Fruit fly (Drosophila melanogaster) whole organism, embryonic: ENCODE results near the gene ovm.

Experiments
- ATbp ChIP-seq: fragments of 200-800 bp; sonication (Bioruptor generic); optimal IDR thresholded peaks from 2 replicates; lab custom pipeline; 2017; ENCODE audit warnings: missing biosample characterization, mild to moderate bottlenecking, missing genetic modification characterization, missing genetic modification reagents
- Atf3 ChIP-seq: fragments of 200-800 bp; sonication (Bioruptor generic); optimal IDR thresholded peaks from 3 replicates; lab custom pipeline; 2016; ENCODE audit warnings: missing biosample characterization, missing genetic modification characterization
- B-H2 ChIP-seq: fragments of 200-800 bp; sonication (Bioruptor generic); optimal IDR thresholded peaks from 2 replicates; lab custom pipeline; 2018; ENCODE audit warnings: missing biosample characterization, mild to moderate bottlenecking, missing genetic modification characterization
- CG10147 ChIP-seq: fragments of 200-800 bp; sonication (Bioruptor generic); optimal IDR thresholded peaks from 2 replicates; lab custom pipeline; 2019; ENCODE audit warnings: missing biosample characterization, mild to moderate bottlenecking, missing genetic modification characterization, moderate library complexity
- CG10274 ChIP-seq: fragments of 200-800 bp; sonication (Bioruptor generic); optimal IDR thresholded peaks from 3 replicates; lab custom pipeline; 2017; ENCODE audit warnings: missing biosample characterization, mild to moderate bottlenecking, missing genetic modification characterization
- CG10959 ChIP-seq: fragments of 200-800 bp; sonication (Bioruptor generic); IDR thresholded peaks from 2 replicates; pipeline ENCODE4 v1.3.6; 2022; ENCODE audit warnings: missing biosample characterization, missing genetic modification characterization
- CG11247 ChIP-seq: fragments of 200-800 bp; sonication (Bioruptor generic); IDR thresholded peaks from 2 replicates; pipeline ENCODE4 v1.3.6; 2022; ENCODE audit warnings: missing biosample characterization, missing genetic modification characterization
- CG11398 ChIP-seq: fragments of 200-800 bp; sonication (Bioruptor generic); optimal IDR thresholded peaks from 2 replicates; lab custom pipeline; 2016; ENCODE audit warnings: missing biosample characterization, missing genetic modification characterization
- CG12391 ChIP-seq: fragments of 200-800 bp; sonication (Bioruptor generic); optimal IDR thresholded peaks from 3 replicates; lab custom pipeline; 2018; ENCODE audit warnings: missing biosample characterization, mild to moderate bottlenecking, missing genetic modification characterization, moderate library complexity
- CG13424 ChIP-seq: fragments of 200-800 bp; sonication (Bioruptor generic); optimal IDR thresholded peaks from 2 replicates; lab custom pipeline; 2019; ENCODE audit warnings: missing biosample characterization, mild to moderate bottlenecking, missing genetic modification characterization, moderate library complexity
- CG14441 ChIP-seq: fragments of 200-800 bp; sonication (Bioruptor generic); IDR thresholded peaks from 2 replicates; pipeline ENCODE4 v1.3.6; 2022; ENCODE audit warnings: missing biosample characterization, missing genetic modification characterization
- CG14860 ChIP-seq: fragments of 200-800 bp; sonication (Bioruptor generic); IDR thresholded peaks from 3 replicates; pipeline ENCODE4 v1.3.6; 2022; ENCODE audit warnings: missing biosample characterization, missing genetic modification characterization; ENCODE audit not compliant: partially characterized antibody
- CG15011 ChIP-seq: fragments of 200-800 bp; sonication (Bioruptor generic); optimal IDR thresholded peaks from 3 replicates; lab custom pipeline; 2018; ENCODE audit warnings: missing biosample characterization, mild to moderate bottlenecking, missing genetic modification characterization
- CG15601 ChIP-seq: fragments of 200-800 bp; sonication (Bioruptor generic); optimal IDR thresholded peaks from 3 replicates; lab custom pipeline; 2019; ENCODE audit warnings: missing biosample characterization, mild to moderate bottlenecking, missing genetic modification characterization, moderate library complexity
- CG17568 ChIP-seq: fragments of 200-800 bp; sonication (Bioruptor generic); optimal IDR thresholded peaks from 2 replicates; lab custom pipeline; 2018; ENCODE audit warnings: missing biosample characterization, mild to moderate bottlenecking, missing genetic modification characterization, moderate library complexity
- CG2120 ChIP-seq: fragments of 200-800 bp; sonication (Bioruptor generic); optimal IDR thresholded peaks from 3 replicates; lab custom pipeline; 2016; ENCODE audit warnings: missing biosample characterization, missing genetic modification characterization
- CG2199 ChIP-seq: fragments of 200-800 bp; sonication (Bioruptor generic); IDR thresholded peaks from 3 replicates; pipeline ENCODE4 v1.3.6; 2022; ENCODE audit warnings: missing biosample characterization, missing genetic modification characterization
- CG31365 ChIP-seq: fragments of 200-800 bp; sonication (Bioruptor generic); optimal IDR thresholded peaks from 2 replicates; lab custom pipeline; 2018; ENCODE audit warnings: missing biosample characterization, mild to moderate bottlenecking, missing genetic modification characterization
- CG4424 ChIP-seq: fragments of 200-800 bp; sonication (Bioruptor generic); optimal IDR thresholded peaks from 3 replicates; lab custom pipeline; 2016; ENCODE audit warnings: missing biosample characterization, missing genetic modification characterization
- CG6765 ChIP-seq: fragments of 200-800 bp; sonication (Bioruptor generic); optimal IDR thresholded peaks from 3 replicates; lab custom pipeline; 2017; ENCODE audit warnings: missing biosample characterization, mild to moderate bottlenecking, missing genetic modification characterization
- CG7556 ChIP-seq: fragments of 200-800 bp; sonication (Bioruptor generic); optimal IDR thresholded peaks from 2 replicates; lab custom pipeline; 2017; ENCODE audit warnings: missing biosample characterization, mild to moderate bottlenecking, missing genetic modification characterization
- CG7987 ChIP-seq: fragments of 200-800 bp; sonication (Bioruptor generic); optimal IDR thresholded peaks from 2 replicates; lab custom pipeline; 2018; ENCODE audit warnings: missing biosample characterization, mild to moderate bottlenecking, missing genetic modification characterization, moderate library complexity
- CG9797 ChIP-seq: fragments of 200-800 bp; sonication (Bioruptor generic); optimal IDR thresholded peaks from 3 replicates; lab custom pipeline; 2018; ENCODE audit warnings: missing biosample characterization, mild to moderate bottlenecking, missing genetic modification characterization
- CHES-1-like ChIP-seq: fragments of 200-800 bp; sonication (Bioruptor generic); optimal IDR thresholded peaks from 2 replicates; lab custom pipeline; 2016; ENCODE audit warnings: missing biosample characterization, missing genetic modification characterization
- D ChIP-seq, 2 experiments: fragments of 200-800 bp in 1 of 2; fragments of >200 bp in 1 of 2; sonication (Bioruptor generic) in 1 of 2; optimal IDR thresholded peaks; 2 replicates in 1 of 2; 3 replicates in 1 of 2; lab custom pipeline; 2017; ENCODE audit warnings: mild to moderate bottlenecking in 1 of 2, missing biosample characterization in 1 of 2, missing genetic modification characterization in 1 of 2, missing genetic modification reagents in 1 of 2
- Dbx ChIP-seq: fragments of 200-800 bp; sonication (Bioruptor generic); IDR thresholded peaks from 3 replicates; pipeline ENCODE4 v1.3.6; 2022; ENCODE audit warnings: missing biosample characterization, missing genetic modification characterization
- Dp ChIP-seq: fragments of 200-800 bp; sonication (Bioruptor generic); optimal IDR thresholded peaks from 2 replicates; lab custom pipeline; 2018; ENCODE audit warnings: missing biosample characterization, mild to moderate bottlenecking, missing genetic modification characterization, moderate library complexity
- GATAe ChIP-seq: fragments of 200-800 bp; sonication (Bioruptor generic); conservative IDR thresholded peaks from 2 replicates; pipeline ENCODE4 v1.3.6; 2022; ENCODE audit warnings: missing biosample characterization, missing genetic modification characterization
- HHEX ChIP-seq: fragments of 200-800 bp; sonication (Bioruptor generic); optimal IDR thresholded peaks from 3 replicates; lab custom pipeline; 2017; ENCODE audit warnings: missing biosample characterization, mild to moderate bottlenecking, missing genetic modification characterization, missing genetic modification reagents
- HLHmδ ChIP-seq: fragments of 200-800 bp; sonication (Bioruptor generic); optimal IDR thresholded peaks from 2 replicates; lab custom pipeline; 2018; ENCODE audit warnings: missing biosample characterization, mild to moderate bottlenecking, missing genetic modification characterization, moderate library complexity
- Hmx ChIP-seq: fragments of 200-800 bp; sonication (Bioruptor generic); optimal IDR thresholded peaks from 2 replicates; lab custom pipeline; 2016; ENCODE audit warnings: missing biosample characterization, missing genetic modification characterization
- MESR4 ChIP-seq: fragments of 200-800 bp; sonication (Bioruptor generic); optimal IDR thresholded peaks from 2 replicates; lab custom pipeline; 2018; ENCODE audit warnings: missing biosample characterization, mild to moderate bottlenecking, missing genetic modification characterization, moderate library complexity
- Max ChIP-seq: fragments of 200-800 bp; sonication (Bioruptor generic); optimal IDR thresholded peaks from 2 replicates; lab custom pipeline; 2016; ENCODE audit warnings: missing biosample characterization, mild to moderate bottlenecking, missing genetic modification characterization
- Scr ChIP-seq: fragments of 200-800 bp; sonication (Bioruptor generic); IDR thresholded peaks from 2 replicates; pipeline ENCODE4 v1.3.6; 2022; ENCODE audit warnings: missing biosample characterization, missing genetic modification characterization; ENCODE audit not compliant: partially characterized antibody
- Sox100B ChIP-seq: fragments of 200-800 bp; sonication (Bioruptor generic); optimal IDR thresholded peaks from 3 replicates; lab custom pipeline; 2018; ENCODE audit warnings: missing biosample characterization, mild to moderate bottlenecking, missing genetic modification characterization
- Ssrp ChIP-seq: fragments of 200-800 bp; sonication (Bioruptor generic); optimal IDR thresholded peaks from 2 replicates; lab custom pipeline; 2018; ENCODE audit warnings: missing biosample characterization, mild to moderate bottlenecking, missing genetic modification characterization, moderate library complexity
- ab ChIP-seq: fragments of 200-800 bp; sonication (Bioruptor generic); optimal IDR thresholded peaks from 2 replicates; lab custom pipeline; 2016; ENCODE audit warnings: missing biosample characterization, missing genetic modification characterization
- bcd ChIP-seq: fragments of 200-800 bp; sonication (Bioruptor generic); optimal IDR thresholded peaks from 2 replicates; lab custom pipeline; 2017; ENCODE audit warnings: missing biosample characterization, mild to moderate bottlenecking, missing genetic modification characterization
- danr ChIP-seq: fragments of 200-800 bp; sonication (Bioruptor generic); IDR thresholded peaks from 2 replicates; pipeline ENCODE4 v1.3.6; 2022; ENCODE audit warnings: missing biosample characterization, missing genetic modification characterization
- esg ChIP-seq: fragments of 200-800 bp; sonication (Bioruptor generic); conservative IDR thresholded peaks from 2 replicates; pipeline ENCODE4 v1.3.6; 2022; ENCODE audit warnings: missing biosample characterization, missing genetic modification characterization
- gsb ChIP-seq: fragments of 200-800 bp; sonication (Bioruptor generic); IDR thresholded peaks from 2 replicates; pipeline ENCODE4 v1.3.6; 2022; ENCODE audit warnings: missing biosample characterization, missing genetic modification characterization
- gsb-n ChIP-seq: fragments of 200-800 bp; sonication (Bioruptor generic); optimal IDR thresholded peaks from 3 replicates; lab custom pipeline; 2018; ENCODE audit warnings: missing biosample characterization, mild to moderate bottlenecking, missing genetic modification characterization
- inv ChIP-seq: fragments of 200-800 bp; sonication (Bioruptor generic); IDR thresholded peaks from 2 replicates; pipeline ENCODE4 v1.3.6; 2022; ENCODE audit warnings: missing biosample characterization, missing genetic modification characterization; ENCODE audit not compliant: partially characterized antibody
- mirr ChIP-seq: fragments of 200-800 bp; sonication (Bioruptor generic); optimal IDR thresholded peaks from 3 replicates; lab custom pipeline; 2018; ENCODE audit warnings: missing biosample characterization, mild to moderate bottlenecking, missing genetic modification characterization
- schlank ChIP-seq: fragments of 200-800 bp; sonication (Bioruptor generic); optimal IDR thresholded peaks from 2 replicates; lab custom pipeline; 2018; ENCODE audit warnings: missing biosample characterization, mild to moderate bottlenecking, missing genetic modification characterization
- sim ChIP-seq: fragments of 200-800 bp; sonication (Bioruptor generic); IDR thresholded peaks from 2 replicates; pipeline ENCODE4 v1.3.6; 2022; ENCODE audit warnings: missing biosample characterization, missing genetic modification characterization
- twi ChIP-seq: fragments of 200-800 bp; optimal IDR thresholded peaks from 2 replicates; lab custom pipeline; 2019; ENCODE audit warnings: missing biosample characterization, mild to moderate bottlenecking, missing genetic modification characterization, moderate library complexity
- wek ChIP-seq: fragments of 200-800 bp; sonication (Bioruptor generic); optimal IDR thresholded peaks from 3 replicates; lab custom pipeline; 2018; ENCODE audit warnings: missing biosample characterization, mild to moderate bottlenecking, missing genetic modification characterization, moderate library complexity
- z ChIP-seq: fragments of 200-800 bp; sonication (Bioruptor generic); IDR thresholded peaks from 3 replicates; pipeline ENCODE4 v1.3.6; 2022; ENCODE audit warnings: missing biosample characterization, missing genetic modification characterization

Gene ovm

dm6 chr2L:160581-161452 is 20.0 kb upstream of the ovm start (continued):
- peak; percentile 62 for TF ChIP-seq CG10147 (GFP tag; lab: Kevin White, UChicago)
- no peak for TF ChIP-seq CG11247 (GFP tag; lab: Robert Waterston, UW)
- peak; percentile 48 for TF ChIP-seq Ssrp (tag; lab: Kevin White, UChicago)
- no peak for TF ChIP-seq Dbx (GFP tag; lab: Robert Waterston, UW)
- no peak for TF ChIP-seq Hmx
- peak; percentile 5 for TF ChIP-seq gsb-n
- no peak for TF ChIP-seq ATbp (GFP tag; lab: Kevin White, UChicago)
- TF ChIP-seq B-H2 (GFP tag; lab: Kevin White, UChicago), result peak; percentile 95
- no peak for TF ChIP-seq inv (GFP tag; lab: Robert Waterston, UW)
- no peak for TF ChIP-seq CG7556
- TF ChIP-seq ab, result no peak
- TF ChIP-seq sim (GFP tag; lab: Robert Waterston, UW), result no peak
- TF ChIP-seq CG17568, result peak; percentile 52
- peak; percentile 5 for TF ChIP-seq CG13424
- TF ChIP-seq CG9797 (GFP tag; lab: Kevin White, UChicago), result no peak
- peak; percentile 32 for TF ChIP-seq CG15601
- TF ChIP-seq Sox100B (GFP tag; lab: Kevin White, UChicago), result no peak
- TF ChIP-seq schlank (tag; lab: Kevin White, UChicago), result no peak
- no peak for TF ChIP-seq CG11398
- peak; percentile 32 for TF ChIP-seq Max
- TF ChIP-seq CG4424 (GFP tag; lab: Kevin White, UChicago), result peak; percentile 52
- TF ChIP-seq CG6765 (GFP tag; lab: Kevin White, UChicago), result peak; percentile 15
- no peak for TF ChIP-seq CG10959 (GFP tag; lab: Robert Waterston, UW)
- peak; percentile 22 for TF ChIP-seq bcd (GFP tag; lab: Kevin White, UChicago)
- TF ChIP-seq danr (GFP tag; lab: Robert Waterston, UW), result no peak
- TF ChIP-seq Scr (GFP tag; lab: Robert Waterston, UW), result no peak
- TF ChIP-seq z, result no peak
- TF ChIP-seq CG31365 (tag; lab: Kevin White, UChicago), result no peak
- peak; percentile 45 for TF ChIP-seq CHES-1-like
- no peak for TF ChIP-seq HHEX (GFP tag; lab: Kevin White, UChicago)
- TF ChIP-seq CG15011, result no peak

- no peak for TF ChIP-seq twi (tag; lab: Kevin White, UChicago)
- no peak for TF ChIP-seq CG2199 (GFP tag; lab: Robert Waterston, UW)
- peak; percentile 34 for TF ChIP-seq CG2120 (GFP tag; lab: Kevin White, UChicago)
- peak; percentile 63 for TF ChIP-seq HLHmδ (GFP tag; lab: Kevin White, UChicago)
- TF ChIP-seq wek (GFP tag; lab: Kevin White, UChicago), result peak; percentile 33
- TF ChIP-seq CG14860 (GFP tag; lab: Robert Waterston, UW), result no peak
- no peak for TF ChIP-seq GATAe (GFP tag; lab: Robert Waterston, UW)
- TF ChIP-seq Atf3 (GFP tag; lab: Kevin White, UChicago), result no peak
- peak; percentile 80 for TF ChIP-seq mirr
- peak; percentile 58 for TF ChIP-seq CG7987 (GFP tag; lab: Kevin White, UChicago)
- peak; percentile 57 for TF ChIP-seq CG12391 (tag; lab: Kevin White, UChicago)
- no peak for TF ChIP-seq gsb
- no peak for TF ChIP-seq CG10274 (GFP tag; lab: Kevin White, UChicago)
- no peak for TF ChIP-seq esg (GFP tag; lab: Robert Waterston, UW)
- peak; percentile 38 for TF ChIP-seq Dp (GFP tag; lab: Kevin White, UChicago)
- no peak for TF ChIP-seq CG14441 (GFP tag; lab: Robert Waterston, UW)
- no peak for TF ChIP-seq D (optimal IDR thresholded peaks at IDR 0.05; lab: Kevin White, UChicago)
- no peak for TF ChIP-seq D (GFP tag; optimal IDR thresholded peaks at IDR 0.05; lab: Kevin White, UChicago)
- peak; percentile 26 for TF ChIP-seq MESR4 (GFP tag; lab: Kevin White, UChicago)
These were observed 18.0 kb upstream of the ovm start, which contains the start of the genes CG33635 and spen for dm6 chr2L:158649-159257. Gene CG33635 (minus strand): TSS chr2L:158664. Gene spen (plus strand): TSS chr2L:159032.
